Fruit fly (Drosophila melanogaster): ENCODE results near the gene CG13625.

Gene CG13625

dm6 chr3R:24582669-24582995 lies 2.3 kb downstream of the CG13625 start, which contains the start of gene REPTOR (continued):
- no peak for TF ChIP-seq Neu2 (GFP tag; optimal IDR thresholded peaks at IDR 0.05; ENCODE audit: borderline replicate concordance)
- TF ChIP-seq CG6175 (GFP tag; IDR thresholded peaks at IDR 0.05): no peak
- no peak for TF ChIP-seq toy (GFP tag; IDR thresholded peaks at IDR 0.05)
- TF ChIP-seq nerfin-2 (GFP tag; IDR thresholded peaks at IDR 0.05; ENCODE audit: partially characterized antibody): no peak
- no peak for TF ChIP-seq CG8765 (GFP tag; IDR thresholded peaks at IDR 0.05)
- peak; percentile 56 for TF ChIP-seq NfI (GFP tag; optimal IDR thresholded peaks at IDR 0.05)
- TF ChIP-seq CG31388 (GFP tag; optimal IDR thresholded peaks at IDR 0.05): no peak
- TF ChIP-seq CG8281 (tag; optimal IDR thresholded peaks at IDR 0.05): no peak
- TF ChIP-seq bcd (GFP tag; optimal IDR thresholded peaks at IDR 0.05): no peak
- TF ChIP-seq CG6683 (GFP tag; optimal IDR thresholded peaks at IDR 0.05): peak; percentile 12
- peak; percentile 44 for TF ChIP-seq Ets97D (GFP tag; optimal IDR thresholded peaks at IDR 0.05)
- no peak for TF ChIP-seq CG10959 (GFP tag; IDR thresholded peaks at IDR 0.05)
- no peak for TF ChIP-seq tup (GFP tag; optimal IDR thresholded peaks at IDR 0.05)
- no peak for TF ChIP-seq nom (GFP tag; optimal IDR thresholded peaks at IDR 0.05)
- TF ChIP-seq MBD-R2 (GFP tag; IDR thresholded peaks at IDR 0.05): no peak
- peak; percentile 13 for TF ChIP-seq CG2120 (GFP tag; optimal IDR thresholded peaks at IDR 0.05)
- no peak for TF ChIP-seq NK7.1 (GFP tag; optimal IDR thresholded peaks at IDR 0.05)
- no peak for TF ChIP-seq yki (optimal IDR thresholded peaks at IDR 0.05)
- no peak for TF ChIP-seq unc-4 (GFP tag; IDR thresholded peaks at IDR 0.05; ENCODE audit: partially characterized antibody)
- no peak for TF ChIP-seq CG13775 (GFP tag; optimal IDR thresholded peaks at IDR 0.05)
- TF ChIP-seq Vsx1 (GFP tag; optimal IDR thresholded peaks at IDR 0.05): peak; percentile 26
- no peak for TF ChIP-seq CG2875 (GFP tag; optimal IDR thresholded peaks at IDR 0.05)
- TF ChIP-seq CG32532 (GFP tag; IDR thresholded peaks at IDR 0.05): no peak
- no peak for TF ChIP-seq aop (GFP tag; IDR thresholded peaks at IDR 0.05)
- no peak for TF ChIP-seq rib (GFP tag; IDR thresholded peaks at IDR 0.05)
- no peak for TF ChIP-seq CG11696 (GFP tag; IDR thresholded peaks at IDR 0.05)
- no peak for TF ChIP-seq CG8478 (optimal IDR thresholded peaks at IDR 0.05)
- no peak for TF ChIP-seq Atf-2 (GFP tag; optimal IDR thresholded peaks at IDR 0.05)
- TF ChIP-seq eyg (GFP tag; optimal IDR thresholded peaks at IDR 0.05): no peak
- no peak for TF ChIP-seq ranshi (GFP tag; IDR thresholded peaks at IDR 0.05)
- peak; percentile 7 for TF ChIP-seq CG4424 (GFP tag; optimal IDR thresholded peaks at IDR 0.05)
- no peak for TF ChIP-seq bbx (GFP tag; IDR thresholded peaks at IDR 0.05; ENCODE audit: partially characterized antibody)
- no peak for TF ChIP-seq MTF-1 (GFP tag; optimal IDR thresholded peaks at IDR 0.05; ENCODE audit: borderline replicate concordance)
- TF ChIP-seq B-H1 (GFP tag; IDR thresholded peaks at IDR 0.05): no peak
- no peak for TF ChIP-seq Lim3 (GFP tag; IDR thresholded peaks at IDR 0.05)
- peak; percentile 28 for TF ChIP-seq Nf-YC (tag; optimal IDR thresholded peaks at IDR 0.05)
- TF ChIP-seq ATbp (GFP tag; optimal IDR thresholded peaks at IDR 0.05): no peak
- TF ChIP-seq Asciz (GFP tag; optimal IDR thresholded peaks at IDR 0.05): peak; percentile 35
- peak; percentile 76 for TF ChIP-seq CG34376 (GFP tag; optimal IDR thresholded peaks at IDR 0.05)
- no peak for TF ChIP-seq sima (GFP tag; optimal IDR thresholded peaks at IDR 0.05)
- TF ChIP-seq croc (GFP tag; conservative IDR thresholded peaks at IDR 0.05): no peak
- TF ChIP-seq CG4730 (GFP tag; IDR thresholded peaks at IDR 0.05): no peak
- no peak for TF ChIP-seq CG18476 (GFP tag; optimal IDR thresholded peaks at IDR 0.05)
- no peak for TF ChIP-seq Spps (tag; optimal IDR thresholded peaks at IDR 0.05)
- TF ChIP-seq pnt (GFP tag; optimal IDR thresholded peaks at IDR 0.05): no peak
- no peak for TF ChIP-seq CG6272 (GFP tag; IDR thresholded peaks at IDR 0.05)
- peak; percentile 68 for TF ChIP-seq Hmr (GFP tag; optimal IDR thresholded peaks at IDR 0.05)
- peak; percentile 70 for TF ChIP-seq caup (GFP tag; optimal IDR thresholded peaks at IDR 0.05; ENCODE audit: severe bottlenecking)
- TF ChIP-seq Hand (GFP tag; optimal IDR thresholded peaks at IDR 0.05): no peak
- TF ChIP-seq CrebB (tag; optimal IDR thresholded peaks at IDR 0.05): peak; percentile 54
- TF ChIP-seq mirr (GFP tag; optimal IDR thresholded peaks at IDR 0.05): peak; percentile 3
- TF ChIP-seq Gug (GFP tag; IDR thresholded peaks at IDR 0.05): no peak
- TF ChIP-seq CG9437 (GFP tag; optimal IDR thresholded peaks at IDR 0.05): no peak

All from whole organism, embryonic.